Worm (Caenorhabditis elegans): ENCODE data around the gene natb-1.
A peak's percentile ranks its signal among the peaks of the same experiment; 100 is the strongest.

The natb-1 gene

ce11 chrV:7956218-7956617 is 27.0 kb downstream of the natb-1 start, which contains the start of gene pals-34:
pals-34 (minus strand) TSS chrV:7956497.
- TF ChIP-seq F13H6.1 (tag; optimal IDR thresholded peaks at IDR 0.05) (no peak), nhr-12 (tag; optimal IDR thresholded peaks at IDR 0.05) (no peak), mab-5 (tag; optimal IDR thresholded peaks at IDR 0.05) (no peak), alr-1 (tag; optimal IDR thresholded peaks at IDR 0.05) (no peak), lin-13 (GFP tag; optimal IDR thresholded peaks at IDR 0.05) (no peak), elt-3 (tag; optimal IDR thresholded peaks at IDR 0.05) (no peak), nhr-6 (tag; optimal IDR thresholded peaks at IDR 0.05) (no peak), unc-39 (tag; optimal IDR thresholded peaks at IDR 0.05) (no peak), ama-1 (optimal IDR thresholded peaks at IDR 0.05) (no peak), ceh-82 (tag; optimal IDR thresholded peaks at IDR 0.05) (no peak), lin-39 (tag; optimal IDR thresholded peaks at IDR 0.05) (no peak), unc-55 (GFP tag; optimal IDR thresholded peaks at IDR 0.05) (no peak), ceh-16 (tag; optimal IDR thresholded peaks at IDR 0.05) (no peak), dmd-4 (tag; optimal IDR thresholded peaks at IDR 0.05) (no peak), zag-1 (tag; optimal IDR thresholded peaks at IDR 0.05) (no peak)

- TF ChIP-seq crh-2 (tag; optimal IDR thresholded peaks at IDR 0.05) (peak; percentile 43), gmeb-1 (tag; optimal IDR thresholded peaks at IDR 0.05) (peak; percentile 59), alr-1 (tag; optimal IDR thresholded peaks at IDR 0.05) (no peak), R02D3.7 (tag; optimal IDR thresholded peaks at IDR 0.05) (no peak), unc-55 (GFP tag; optimal IDR thresholded peaks at IDR 0.05) (peak; percentile 58), lin-11 (tag; optimal IDR thresholded peaks at IDR 0.05) (no peak), nhr-129 (tag; optimal IDR thresholded peaks at IDR 0.05) (peak; percentile 49), fos-1 (tag; optimal IDR thresholded peaks at IDR 0.05) (peak; percentile 6), C34F6.9 (tag; optimal IDR thresholded peaks at IDR 0.05) (peak; percentile 18), mdl-1 (tag; optimal IDR thresholded peaks at IDR 0.05) (no peak), lin-13 (GFP tag; optimal IDR thresholded peaks at IDR 0.05) (no peak), ztf-1 (GFP tag; conservative IDR thresholded peaks at IDR 0.05) (no peak)
These were observed 28.1 kb downstream of the natb-1 start, which contains the start of gene F26D11.12 for ce11 chrV:7955168-7955567. F26D11.12 (minus strand) TSS chrV:7955312.

- TF ChIP-seq ceh-16 (tag; optimal IDR thresholded peaks at IDR 0.05) (no peak), nhr-21 (tag; optimal IDR thresholded peaks at IDR 0.05) (no peak), gmeb-1 (tag; optimal IDR thresholded peaks at IDR 0.05) (no peak), ZK546.5 (tag; optimal IDR thresholded peaks at IDR 0.05) (no peak), mbf-1 (tag; optimal IDR thresholded peaks at IDR 0.05) (no peak), elt-1 (tag; optimal IDR thresholded peaks at IDR 0.05) (no peak), lin-13 (GFP tag; optimal IDR thresholded peaks at IDR 0.05) (no peak), ztf-11 (tag; optimal IDR thresholded peaks at IDR 0.05) (no peak), F13H6.1 (tag; optimal IDR thresholded peaks at IDR 0.05) (no peak), sma-9 (GFP tag; optimal IDR thresholded peaks at IDR 0.05) (no peak), sma-9 (tag; optimal IDR thresholded peaks at IDR 0.05) (no peak), Y55F3AM.14 (GFP tag; optimal IDR thresholded peaks at IDR 0.05) (no peak), elt-3 (tag; optimal IDR thresholded peaks at IDR 0.05) (no peak)
These were observed 28.7 kb downstream of the natb-1 start, which contains the start of gene F26D11.13 for ce11 chrV:7954552-7954951. F26D11.13 (minus strand) TSS chrV:7954652.

- TF ChIP-seq zag-1 (tag; optimal IDR thresholded peaks at IDR 0.05) (no peak), unc-62 (GFP tag; optimal IDR thresholded peaks at IDR 0.05) (no peak), C34F6.9 (tag; optimal IDR thresholded peaks at IDR 0.05) (no peak), lin-13 (GFP tag; optimal IDR thresholded peaks at IDR 0.05) (no peak), nhr-23 (tag; optimal IDR thresholded peaks at IDR 0.05) (no peak), Y55F3AM.14 (GFP tag; optimal IDR thresholded peaks at IDR 0.05) (no peak), blmp-1 (tag; optimal IDR thresholded peaks at IDR 0.05; ENCODE audit: insufficient read depth) (no peak), skn-1 (tag; optimal IDR thresholded peaks at IDR 0.05) (no peak), F13H6.1 (tag; optimal IDR thresholded peaks at IDR 0.05) (no peak), nhr-6 (tag; optimal IDR thresholded peaks at IDR 0.05) (no peak), peb-1 (tag; optimal IDR thresholded peaks at IDR 0.05) (no peak), mbf-1 (tag; optimal IDR thresholded peaks at IDR 0.05) (no peak), nhr-237 (tag; optimal IDR thresholded peaks at IDR 0.05) (no peak), ztf-4 (tag; optimal IDR thresholded peaks at IDR 0.05) (no peak), egl-27 (tag; optimal IDR thresholded peaks at IDR 0.05) (no peak), unc-39 (tag; optimal IDR thresholded peaks at IDR 0.05) (no peak)
These were observed 30.4 kb downstream of the natb-1 start, which contains the start of gene clec-216 for ce11 chrV:7952855-7953254. clec-216 (minus strand) TSS chrV:7952955.

All from whole organism, L2 larva.